Worm (Caenorhabditis elegans) whole organism, late embryonic: ENCODE data around the gene F18C5.9.

Experiments
- T23F11.4 ChIP-seq: fragments of 200-800 bp; sonication (Bioruptor generic); optimal IDR thresholded peaks from 2 replicates; lab custom pipeline; 2018; ENCODE audit warnings: mild to moderate bottlenecking, missing genetic modification characterization, missing compliant biosample characterization
- ahr-1 ChIP-seq: sonication (generic microtip); optimal IDR thresholded peaks from 2 replicates; lab custom pipeline; 2016; ENCODE audit warnings: missing genetic modification characterization, missing compliant biosample characterization
- ceh-34 ChIP-seq: sonication (generic microtip); optimal IDR thresholded peaks from 2 replicates; lab custom pipeline; 2016; ENCODE audit warnings: mild to moderate bottlenecking, missing genetic modification characterization, missing compliant biosample characterization
- elt-2 ChIP-seq: sonication (generic microtip); optimal IDR thresholded peaks from 2 replicates; lab custom pipeline; 2016; ENCODE audit warnings: missing genetic modification reagents, missing genetic modification characterization, missing compliant biosample characterization
- fax-1 ChIP-seq: sonication (generic microtip); optimal IDR thresholded peaks from 2 replicates; lab custom pipeline; 2016; ENCODE audit warnings: missing genotype, missing genetic modification characterization, missing compliant biosample characterization
- hlh-15 ChIP-seq: sonication (generic microtip); optimal IDR thresholded peaks from 2 replicates; lab custom pipeline; 2016; ENCODE audit warnings: missing genetic modification characterization, missing compliant biosample characterization
- hlh-30 ChIP-seq: sonication (generic microtip); optimal IDR thresholded peaks from 2 replicates; lab custom pipeline; 2017; ENCODE audit warnings: antibody characterized with exemption, missing genetic modification characterization, missing compliant biosample characterization; ENCODE audit not compliant: insufficient read depth
- mec-3 ChIP-seq: sonication (generic microtip); optimal IDR thresholded peaks from 2 replicates; lab custom pipeline; 2016; ENCODE audit warnings: borderline replicate concordance, missing genetic modification characterization, missing compliant biosample characterization
- pha-4 ChIP-seq: fragments of 150-350 bp; optimal IDR thresholded peaks from 2 replicates; lab custom pipeline; 2018; ENCODE audit warnings: missing biosample characterization, missing genetic modification reagents, missing genetic modification characterization
- pqm-1 ChIP-seq: sonication (generic microtip); optimal IDR thresholded peaks from 2 replicates; lab custom pipeline; 2016; ENCODE audit warnings: missing genetic modification characterization, missing compliant biosample characterization
- ttx-3 ChIP-seq: sonication (generic microtip); optimal IDR thresholded peaks from 2 replicates; lab custom pipeline; 2016; ENCODE audit warnings: missing genetic modification reagents, missing genetic modification characterization, missing compliant biosample characterization
- unc-3 ChIP-seq, 2 experiments: fragments of 200-800 bp in 1 of 2; sonication (Bioruptor generic) in 1 of 2; sonication (generic microtip) in 1 of 2; conservative IDR thresholded peaks in 1 of 2; optimal IDR thresholded peaks in 1 of 2; 2 replicates each; pipeline versions ENCODE4 v1.3.6 to Lab custom; 2016 to 2022; ENCODE audit warnings: missing compliant biosample characterization in 2 of 2, missing genetic modification characterization in 2 of 2, missing genetic modification reagents in 1 of 2

DNA sequence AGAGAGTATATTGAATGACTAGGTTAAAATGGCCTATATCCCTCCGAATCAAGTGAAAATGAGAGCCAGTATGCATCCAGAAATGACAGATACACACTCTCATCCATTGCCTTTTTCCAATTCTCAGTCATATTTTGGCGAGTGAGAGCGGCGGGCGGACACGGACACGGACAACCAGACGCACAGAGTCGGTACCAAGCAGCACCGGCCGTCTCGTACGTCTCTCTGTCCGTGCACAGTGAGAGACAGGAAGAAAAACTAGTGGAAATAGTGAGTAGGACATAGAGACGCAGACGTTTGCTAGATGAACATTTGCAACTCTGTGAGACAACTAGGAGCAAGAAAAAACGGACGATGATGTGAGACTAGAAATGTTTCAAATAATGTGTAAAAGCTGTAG, 3.7 kb upstream of the F18C5.9 start:
- TF ChIP-seq unc-3 (GFP tag; conservative IDR thresholded peaks at IDR 0.05; lab: Robert Waterston, UW) (no peak), unc-3 (tag; optimal IDR thresholded peaks at IDR 0.05; lab: Kevin White, UChicago) (no peak), ahr-1 (tag; lab: Kevin White, UChicago) (no peak), T23F11.4 (GFP tag; lab: Kevin White, UChicago) (no peak), pha-4 (tag; lab: Kevin White, UChicago) (no peak), hlh-30 (tag; lab: Kevin White, UChicago) (no peak), elt-2 (no peak), fax-1 (tag; lab: Kevin White, UChicago) (no peak), hlh-15 (no peak), ttx-3 (tag; lab: Kevin White, UChicago) (no peak), pqm-1 (no peak), ceh-34 (no peak), mec-3 (tag; lab: Kevin White, UChicago) (no peak)
